Worm (Caenorhabditis elegans): Measurements from ENCODE around the gene aip-1.

aip-1 gene

DNA sequence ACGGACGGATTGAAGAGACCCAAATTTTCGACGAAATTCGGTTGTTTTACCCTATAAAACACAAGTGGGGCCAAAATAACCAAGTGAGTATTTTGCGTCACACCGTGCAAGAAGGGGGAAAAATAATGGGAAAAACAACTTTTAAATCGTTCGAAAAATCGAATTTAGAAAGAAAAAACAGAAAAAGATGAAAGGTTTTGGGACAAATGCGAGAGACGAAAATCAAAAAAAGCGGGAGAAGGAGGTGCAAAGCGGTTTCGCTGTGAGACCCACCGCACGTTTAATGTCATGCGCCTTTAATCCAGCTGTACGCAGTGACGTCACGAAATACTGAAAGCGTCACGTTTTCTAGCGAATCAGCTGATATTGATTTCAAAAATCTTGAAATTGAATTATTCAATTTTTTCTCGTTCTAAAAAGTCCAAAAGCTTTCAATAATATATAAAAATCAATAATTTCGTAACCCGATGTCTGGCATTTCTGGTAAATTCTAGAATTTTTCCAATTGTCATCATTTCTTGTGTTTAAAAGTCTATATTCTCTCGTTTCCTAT, at the start of gene aip-1, which contains the start of gene ddx-17:
Gene aip-1, plus strand, starts transcription at position 332 of the 553 bp plus-strand sequence.
Gene ddx-17, minus strand, starts transcription at position 51 of the 553 bp plus-strand sequence.
- TF ChIP-seq nhr-21 (tag; optimal IDR thresholded peaks at IDR 0.05) (peak; percentile 51), unc-55 (GFP tag; optimal IDR thresholded peaks at IDR 0.05) (peak; percentile 88), ztf-4 (tag; optimal IDR thresholded peaks at IDR 0.05) (peak; percentile 23), nhr-6 (tag; optimal IDR thresholded peaks at IDR 0.05) (no peak), lin-13 (GFP tag; optimal IDR thresholded peaks at IDR 0.05) (peak; percentile 33), sem-4 (tag; optimal IDR thresholded peaks at IDR 0.05) (peak; percentile 2), ceh-16 (tag; optimal IDR thresholded peaks at IDR 0.05) (no peak), nhr-129 (tag; optimal IDR thresholded peaks at IDR 0.05) (peak; percentile 86), skn-1 (tag; optimal IDR thresholded peaks at IDR 0.05) (peak; percentile 87), lin-11 (tag; optimal IDR thresholded peaks at IDR 0.05) (peak; percentile 58), ztf-1 (GFP tag; conservative IDR thresholded peaks at IDR 0.05) (no peak), gmeb-1 (tag; optimal IDR thresholded peaks at IDR 0.05) (peak; percentile 65), sma-3 (GFP tag; optimal IDR thresholded peaks at IDR 0.05) (peak; percentile 34), blmp-1 (tag; optimal IDR thresholded peaks at IDR 0.05; ENCODE audit: insufficient read depth) (peak; percentile 36), lsy-2 (tag; optimal IDR thresholded peaks at IDR 0.05) (peak; percentile 35 to 87), nhr-10 (tag; optimal IDR thresholded peaks at IDR 0.05) (peak; percentile 23), snpc-4 (tag; optimal IDR thresholded peaks at IDR 0.05) (peak; percentile 59), unc-62 (GFP tag; optimal IDR thresholded peaks at IDR 0.05) (no peak), fos-1 (tag; optimal IDR thresholded peaks at IDR 0.05) (peak; percentile 60), crh-2 (tag; optimal IDR thresholded peaks at IDR 0.05) (peak; percentile 88), F13H6.1 (tag; optimal IDR thresholded peaks at IDR 0.05) (peak; percentile 55), sma-9 (GFP tag; optimal IDR thresholded peaks at IDR 0.05) (peak; percentile 67), sma-9 (tag; optimal IDR thresholded peaks at IDR 0.05) (no peak), nhr-25 (tag; optimal IDR thresholded peaks at IDR 0.05) (peak; percentile 74), mab-5 (tag; optimal IDR thresholded peaks at IDR 0.05) (peak; percentile 25), ama-1 (optimal IDR thresholded peaks at IDR 0.05) (peak; percentile 83), zag-1 (tag; optimal IDR thresholded peaks at IDR 0.05) (no peak), C34F6.9 (tag; optimal IDR thresholded peaks at IDR 0.05) (peak; percentile 92), ceh-82 (tag; optimal IDR thresholded peaks at IDR 0.05) (no peak)

DNA sequence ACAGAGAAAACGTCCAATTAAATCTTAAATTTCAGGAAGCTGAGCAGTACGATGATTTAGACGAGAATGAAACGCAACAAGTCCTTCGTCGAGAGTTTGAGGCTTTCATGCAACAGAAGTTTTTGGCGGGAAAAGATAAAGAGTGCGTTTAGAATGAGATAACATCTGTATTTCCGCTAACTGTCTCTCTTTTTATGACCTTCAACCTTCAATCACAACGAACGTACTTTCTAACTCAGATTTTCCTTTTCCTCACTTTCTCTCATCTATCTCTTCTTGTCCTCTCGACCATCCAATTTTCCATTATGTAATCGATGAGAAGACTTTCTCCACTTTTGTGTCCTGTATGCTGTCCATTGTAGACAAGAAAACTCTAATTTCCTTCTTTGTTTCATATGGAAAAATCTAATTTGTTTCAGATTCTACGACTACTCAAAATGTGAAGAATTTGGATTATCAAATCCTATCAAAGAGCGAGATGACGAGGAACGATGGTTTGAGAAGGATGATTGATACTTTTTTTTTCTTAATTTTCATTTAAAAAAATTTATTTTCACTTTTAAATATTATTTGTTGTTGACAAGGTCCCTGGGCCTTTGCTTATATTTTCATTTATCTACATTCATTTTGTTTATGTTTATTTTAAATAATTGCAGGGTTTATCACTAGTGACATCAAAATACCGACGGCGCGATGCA, 48.7 kb upstream of the aip-1 start, which contains the start of gene sao-1:
Gene sao-1, plus strand, starts transcription at position 648 of the 698 bp plus-strand sequence.
- TF ChIP-seq fos-1 (tag; optimal IDR thresholded peaks at IDR 0.05) = no peak
- TF ChIP-seq sma-9 (GFP tag; optimal IDR thresholded peaks at IDR 0.05) = peak; percentile 13
- TF ChIP-seq sma-9 (tag; optimal IDR thresholded peaks at IDR 0.05) = no peak
- peak; percentile 98 for TF ChIP-seq blmp-1 (tag; optimal IDR thresholded peaks at IDR 0.05; ENCODE audit: insufficient read depth)
- TF ChIP-seq lin-39 (tag; optimal IDR thresholded peaks at IDR 0.05) = no peak

DNA sequence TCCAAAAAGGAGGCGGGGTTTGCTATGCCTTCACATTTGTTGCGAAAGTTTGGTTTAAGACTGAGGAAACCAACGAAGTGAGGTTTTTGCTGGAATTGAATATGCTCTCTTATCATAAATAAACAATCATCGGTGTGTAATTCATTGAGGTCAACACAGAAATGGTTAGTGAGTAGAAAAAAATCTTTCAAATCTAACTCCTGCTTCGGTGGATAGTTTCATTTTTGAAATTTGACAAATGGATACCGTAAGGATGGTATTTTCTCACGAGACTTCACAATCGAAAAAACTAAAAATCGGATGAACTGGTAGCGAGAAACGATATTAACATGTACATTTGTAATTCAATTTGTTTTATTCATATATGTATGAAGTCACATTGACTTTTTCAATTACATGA, 31.3 kb upstream of the aip-1 start, which contains the start of gene eol-1:
Gene eol-1, minus strand, starts transcription at position 101 of the 400 bp plus-strand sequence.
- TF ChIP-seq F13H6.1 (tag; optimal IDR thresholded peaks at IDR 0.05) = no peak
- no peak for TF ChIP-seq nhr-12 (tag; optimal IDR thresholded peaks at IDR 0.05)
- TF ChIP-seq C34F6.9 (tag; optimal IDR thresholded peaks at IDR 0.05) = no peak
- TF ChIP-seq nhr-11 (tag; optimal IDR thresholded peaks at IDR 0.05) = no peak
- no peak for TF ChIP-seq sma-3 (GFP tag; optimal IDR thresholded peaks at IDR 0.05)
- TF ChIP-seq blmp-1 (tag; optimal IDR thresholded peaks at IDR 0.05; ENCODE audit: insufficient read depth) = no peak
- TF ChIP-seq lin-11 (tag; optimal IDR thresholded peaks at IDR 0.05) = no peak
- no peak for TF ChIP-seq nhr-129 (tag; optimal IDR thresholded peaks at IDR 0.05)
- TF ChIP-seq mbf-1 (tag; optimal IDR thresholded peaks at IDR 0.05) = no peak

DNA sequence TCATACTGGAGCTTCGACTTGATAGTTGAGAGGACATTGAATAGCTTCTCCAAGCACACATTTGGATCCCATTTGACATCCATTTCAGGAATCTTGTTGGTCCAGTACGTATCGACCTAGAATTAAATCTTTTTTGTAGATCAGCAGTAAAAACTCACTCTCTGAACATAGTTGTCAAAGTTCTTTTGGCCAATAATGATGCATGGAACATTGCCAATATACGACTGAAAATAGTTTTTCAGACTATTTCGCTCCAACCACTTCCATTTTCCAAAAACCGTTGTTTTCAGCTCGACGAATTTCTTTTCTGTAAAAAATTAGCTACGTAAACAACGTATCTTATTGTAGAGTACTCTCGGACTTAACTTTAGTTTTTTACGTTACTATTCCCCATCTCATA, 30.5 kb upstream of the aip-1 start:
- TF ChIP-seq mbf-1 (tag; optimal IDR thresholded peaks at IDR 0.05) = no peak
- no peak for TF ChIP-seq lsy-2 (tag; optimal IDR thresholded peaks at IDR 0.05)
- TF ChIP-seq lin-13 (GFP tag; optimal IDR thresholded peaks at IDR 0.05) = no peak
- TF ChIP-seq peb-1 (tag; optimal IDR thresholded peaks at IDR 0.05) = no peak
- TF ChIP-seq dmd-4 (tag; optimal IDR thresholded peaks at IDR 0.05) = no peak
- no peak for TF ChIP-seq nhr-21 (tag; optimal IDR thresholded peaks at IDR 0.05)
- no peak for TF ChIP-seq egl-27 (tag; optimal IDR thresholded peaks at IDR 0.05)
- no peak for TF ChIP-seq mab-5 (tag; optimal IDR thresholded peaks at IDR 0.05)
- TF ChIP-seq R02D3.7 (tag; optimal IDR thresholded peaks at IDR 0.05) = no peak
- no peak for TF ChIP-seq gmeb-1 (tag; optimal IDR thresholded peaks at IDR 0.05)
- TF ChIP-seq sma-3 (GFP tag; optimal IDR thresholded peaks at IDR 0.05) = no peak
- TF ChIP-seq ztf-4 (tag; optimal IDR thresholded peaks at IDR 0.05) = no peak
- no peak for TF ChIP-seq nhr-23 (tag; optimal IDR thresholded peaks at IDR 0.05)
- TF ChIP-seq Y55F3AM.14 (GFP tag; optimal IDR thresholded peaks at IDR 0.05) = no peak
- TF ChIP-seq unc-39 (tag; optimal IDR thresholded peaks at IDR 0.05) = no peak
- no peak for TF ChIP-seq lin-11 (tag; optimal IDR thresholded peaks at IDR 0.05)
- TF ChIP-seq ceh-16 (tag; optimal IDR thresholded peaks at IDR 0.05) = no peak
- TF ChIP-seq aly-2 (tag; optimal IDR thresholded peaks at IDR 0.05) = no peak

Measured in whole organism, L2 larva.